Fruit fly (Drosophila melanogaster): Measurements from ENCODE around the gene Or65a.

Or65a gene

dm6 chr3L:6308596-6308995 is 11.8 kb upstream of the Or65a start (continued):
- TF ChIP-seq spab (GFP tag; optimal IDR thresholded peaks at IDR 0.05) (peak; percentile 2), ss (GFP tag; optimal IDR thresholded peaks at IDR 0.05) (no peak), CG6163 (GFP tag; IDR thresholded peaks at IDR 0.05) (peak; percentile 77)

- TF ChIP-seq cyc (GFP tag; optimal IDR thresholded peaks at IDR 0.05) (no peak), CG8119 (GFP tag; IDR thresholded peaks at IDR 0.05) (no peak), Smox (GFP tag; optimal IDR thresholded peaks at IDR 0.05) (no peak), lz (GFP tag; optimal IDR thresholded peaks at IDR 0.05) (no peak), CG6163 (GFP tag; IDR thresholded peaks at IDR 0.05) (no peak), salr (GFP tag; optimal IDR thresholded peaks at IDR 0.05) (no peak), CG11902 (GFP tag; optimal IDR thresholded peaks at IDR 0.05) (no peak), CG6792 (GFP tag; optimal IDR thresholded peaks at IDR 0.05) (no peak), pdm3 (GFP tag; optimal IDR thresholded peaks at IDR 0.05) (no peak), eg (GFP tag; IDR thresholded peaks at IDR 0.05) (no peak), svp (GFP tag) (no peak), OdsH (GFP tag; optimal IDR thresholded peaks at IDR 0.05) (no peak), spab (GFP tag; optimal IDR thresholded peaks at IDR 0.05) (no peak), Gug (GFP tag; IDR thresholded peaks at IDR 0.05) (no peak), CG34406 (GFP tag; optimal IDR thresholded peaks at IDR 0.05) (no peak), CG3919 (GFP tag; optimal IDR thresholded peaks at IDR 0.05) (no peak), CG7368 (GFP tag; optimal IDR thresholded peaks at IDR 0.05) (no peak), Met (GFP tag; optimal IDR thresholded peaks at IDR 0.05) (no peak)
Observed at dm6 chr3L:6309726-6310125, 10.7 kb upstream of the Or65a start.

dm6 chr3L:6310489-6310888 is 9.9 kb upstream of the Or65a start:
- TF ChIP-seq CG11762 (GFP tag; optimal IDR thresholded peaks at IDR 0.05; ENCODE audit: insufficient read depth), result no peak

- no peak for TF ChIP-seq Gug (GFP tag; IDR thresholded peaks at IDR 0.05)
- no peak for TF ChIP-seq CG31627 (GFP tag; optimal IDR thresholded peaks at IDR 0.05)
- peak; percentile 5 for TF ChIP-seq Eip75B (GFP tag; optimal IDR thresholded peaks at IDR 0.05)
- TF ChIP-seq CG15336 (GFP tag; IDR thresholded peaks at IDR 0.05), result no peak
- TF ChIP-seq CG7368 (GFP tag; optimal IDR thresholded peaks at IDR 0.05), result no peak
- TF ChIP-seq CG10669 (GFP tag; optimal IDR thresholded peaks at IDR 0.05), result peak; percentile 35
- no peak for TF ChIP-seq Hr4 (GFP tag; optimal IDR thresholded peaks at IDR 0.05)
- no peak for TF ChIP-seq Hr38 (GFP tag; optimal IDR thresholded peaks at IDR 0.05)
- TF ChIP-seq dsx (GFP tag; optimal IDR thresholded peaks at IDR 0.05; ENCODE audit: poor library complexity, severe bottlenecking), result peak; percentile 20
- no peak for TF ChIP-seq Hr39 (GFP tag; optimal IDR thresholded peaks at IDR 0.05)
- TF ChIP-seq dac (GFP tag; optimal IDR thresholded peaks at IDR 0.05), result no peak
- no peak for TF ChIP-seq net (GFP tag; optimal IDR thresholded peaks at IDR 0.05)
- no peak for TF ChIP-seq CG34406 (GFP tag; optimal IDR thresholded peaks at IDR 0.05)
- peak; percentile 29 for TF ChIP-seq CG10631 (GFP tag; optimal IDR thresholded peaks at IDR 0.05)
- no peak for TF ChIP-seq fd59A (GFP tag; optimal IDR thresholded peaks at IDR 0.05)
- TF ChIP-seq CG9139 (GFP tag; optimal IDR thresholded peaks at IDR 0.05), result no peak
- TF ChIP-seq eg (GFP tag; IDR thresholded peaks at IDR 0.05), result no peak
- peak; percentile 2 for TF ChIP-seq Smox (GFP tag; optimal IDR thresholded peaks at IDR 0.05)
- TF ChIP-seq fd85E (GFP tag; optimal IDR thresholded peaks at IDR 0.05), result no peak
- peak; percentile 42 for TF ChIP-seq Ets96B (tag; optimal IDR thresholded peaks at IDR 0.05)
- no peak for TF ChIP-seq Sox14 (GFP tag; optimal IDR thresholded peaks at IDR 0.05)
- TF ChIP-seq Sox15 (GFP tag; optimal IDR thresholded peaks at IDR 0.05), result no peak
- TF ChIP-seq CG6163 (GFP tag; IDR thresholded peaks at IDR 0.05), result 0 out of 3 replicates have a peak, but pooled peaks have one; percentile 26
- TF ChIP-seq vri (GFP tag; optimal IDR thresholded peaks at IDR 0.05), result no peak
- no peak for TF ChIP-seq CG16779 (tag; optimal IDR thresholded peaks at IDR 0.05)
- peak; percentile 41 for TF ChIP-seq cyc (GFP tag; optimal IDR thresholded peaks at IDR 0.05)
- TF ChIP-seq CG6276 (GFP tag; optimal IDR thresholded peaks at IDR 0.05), result no peak
- peak; percentile 90 for TF ChIP-seq Eip78C (GFP tag)
- peak; percentile 3 for TF ChIP-seq CG3032 (tag; optimal IDR thresholded peaks at IDR 0.05)
- TF ChIP-seq topi (GFP tag; optimal IDR thresholded peaks at IDR 0.05), result peak; percentile 63
- TF ChIP-seq Eip93F (GFP tag; optimal IDR thresholded peaks at IDR 0.05), result no peak
- TF ChIP-seq achi (GFP tag; optimal IDR thresholded peaks at IDR 0.05), result no peak
- TF ChIP-seq OdsH (GFP tag; optimal IDR thresholded peaks at IDR 0.05), result peak; percentile 3
- no peak for TF ChIP-seq lz (GFP tag; optimal IDR thresholded peaks at IDR 0.05)
- peak; percentile 85 for TF ChIP-seq svp (GFP tag)
- no peak for TF ChIP-seq salr (GFP tag; optimal IDR thresholded peaks at IDR 0.05)
Observed at dm6 chr3L:6312029-6312623, 8.3 kb upstream of the Or65a start.
